Fruit fly (Drosophila melanogaster): ENCODE measurements around the gene Hmt4-20.
A peak's percentile ranks its signal among the peaks of the same experiment; 100 is the strongest.

DNA sequence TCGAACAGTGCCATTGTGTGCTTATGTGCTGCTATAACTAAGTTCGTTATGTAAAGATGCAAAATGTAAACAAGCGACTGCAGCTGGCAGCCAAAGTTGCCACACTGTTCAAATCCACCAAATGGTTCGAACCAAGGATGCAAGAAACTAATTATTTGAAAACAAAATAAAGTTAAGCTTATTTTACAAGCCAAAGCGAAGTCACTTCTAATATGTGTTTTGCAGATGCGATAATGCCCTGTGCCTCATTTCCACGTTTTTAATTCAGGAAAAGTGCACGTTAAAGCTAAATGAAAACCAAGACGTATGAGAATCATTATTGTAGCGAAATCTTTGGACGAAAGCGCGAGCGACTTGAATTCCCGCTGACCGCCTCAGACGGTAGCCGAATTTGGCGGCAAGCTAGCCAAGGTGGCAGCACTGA, 34.7 kb downstream of the Hmt4-20 start, which contains the start of the genes CG13365 and Vsp37A:
- TF ChIP-seq CG8478 (optimal IDR thresholded peaks at IDR 0.05) (no peak), CTCF (optimal IDR thresholded peaks at IDR 0.05) (peak in 1 of 2 experiments; percentile 43)
